Fruit fly (Drosophila melanogaster) whole organism, embryonic: ENCODE measurements around the gene glu.

Experiments
- Bteb2 ChIP-seq: fragments of 200-800 bp; sonication (Bioruptor generic); optimal IDR thresholded peaks from 2 replicates; lab custom pipeline; 2016; ENCODE audit warnings: missing biosample characterization, missing genetic modification characterization
- CG10979 ChIP-seq: fragments of 200-800 bp; sonication (Bioruptor generic); optimal IDR thresholded peaks from 2 replicates; lab custom pipeline; 2018; ENCODE audit warnings: missing biosample characterization, mild to moderate bottlenecking, missing genetic modification characterization, moderate library complexity
- CG11085 ChIP-seq: fragments of 200-800 bp; sonication (Bioruptor generic); IDR thresholded peaks from 2 replicates; pipeline ENCODE4 v1.3.6; 2022; ENCODE audit warnings: missing biosample characterization, missing genetic modification characterization
- CG12299 ChIP-seq: fragments of 200-800 bp; sonication (Bioruptor generic); optimal IDR thresholded peaks from 2 replicates; lab custom pipeline; 2018; ENCODE audit warnings: missing biosample characterization, mild to moderate bottlenecking, missing genetic modification characterization
- CG12744 ChIP-seq: fragments of 200-800 bp; sonication (Bioruptor generic); optimal IDR thresholded peaks from 2 replicates; lab custom pipeline; 2016; ENCODE audit warnings: missing biosample characterization, missing genetic modification characterization
- CG13287 ChIP-seq: fragments of 200-800 bp; sonication (Bioruptor generic); IDR thresholded peaks from 2 replicates; pipeline ENCODE4 v1.3.6; 2022; ENCODE audit warnings: missing biosample characterization, missing genetic modification characterization; ENCODE audit not compliant: partially characterized antibody
- CG1792 ChIP-seq: fragments of 200-800 bp; sonication (Bioruptor generic); optimal IDR thresholded peaks from 2 replicates; lab custom pipeline; 2016; ENCODE audit warnings: missing biosample characterization, missing genetic modification characterization
- CG2120 ChIP-seq: fragments of 200-800 bp; sonication (Bioruptor generic); optimal IDR thresholded peaks from 3 replicates; lab custom pipeline; 2016; ENCODE audit warnings: missing biosample characterization, missing genetic modification characterization
- CG2889 ChIP-seq: fragments of 200-800 bp; sonication (Bioruptor generic); IDR thresholded peaks from 3 replicates; pipeline ENCODE4 v1.3.6; 2022; ENCODE audit warnings: missing biosample characterization, missing genetic modification characterization
- CG30403 ChIP-seq: fragments of 200-800 bp; sonication (Bioruptor generic); optimal IDR thresholded peaks from 3 replicates; lab custom pipeline; 2016; ENCODE audit warnings: missing biosample characterization, missing genetic modification characterization
- CG3281 ChIP-seq: fragments of 200-800 bp; sonication (Bioruptor generic); optimal IDR thresholded peaks from 3 replicates; lab custom pipeline; 2017; ENCODE audit warnings: missing biosample characterization, mild to moderate bottlenecking, missing genetic modification characterization
- CG33213 ChIP-seq: fragments of 200-800 bp; sonication (Bioruptor generic); optimal IDR thresholded peaks from 3 replicates; lab custom pipeline; 2016; ENCODE audit warnings: missing biosample characterization, missing genetic modification characterization
- CG7963 ChIP-seq: fragments of 200-800 bp; sonication (Bioruptor generic); IDR thresholded peaks from 3 replicates; pipeline ENCODE4 v1.3.6; 2022; ENCODE audit warnings: missing biosample characterization, missing genetic modification characterization; ENCODE audit not compliant: partially characterized antibody
- CkIIα-i1 ChIP-seq: fragments of 200-800 bp; sonication (Bioruptor generic); IDR thresholded peaks from 2 replicates; pipeline ENCODE4 v1.3.6; 2022; ENCODE audit warnings: missing biosample characterization, missing genetic modification characterization
- Deaf1 ChIP-seq: fragments of 200-800 bp; optimal IDR thresholded peaks from 3 replicates; lab custom pipeline; 2019; ENCODE audit warnings: missing biosample characterization, mild to moderate bottlenecking, missing genetic modification characterization, moderate library complexity
- Dip2 ChIP-seq: fragments of 200-800 bp; sonication (Bioruptor generic); IDR thresholded peaks from 2 replicates; pipeline ENCODE4 v1.3.6; 2022; ENCODE audit warnings: missing biosample characterization, missing genetic modification characterization
- Ets65A ChIP-seq: fragments of 200-800 bp; sonication (Bioruptor generic); peaks from one replicate; lab custom pipeline; 2016; ENCODE audit warnings: missing biosample characterization, missing genetic modification characterization
- HmgD ChIP-seq: fragments of 200-800 bp; sonication (Bioruptor generic); optimal IDR thresholded peaks from 3 replicates; lab custom pipeline; 2016; ENCODE audit warnings: missing biosample characterization, missing genetic modification characterization
- Jarid2 ChIP-seq: fragments of 200-800 bp; sonication (Bioruptor generic); optimal IDR thresholded peaks from 3 replicates; lab custom pipeline; 2017; ENCODE audit warnings: mild to moderate bottlenecking, missing biosample characterization, missing genetic modification reagents, missing genetic modification characterization
- Lhr ChIP-seq: fragments of 200-800 bp; sonication (Bioruptor generic); optimal IDR thresholded peaks from 3 replicates; lab custom pipeline; 2017; ENCODE audit warnings: mild to moderate bottlenecking, missing biosample characterization, missing genetic modification reagents, missing genetic modification characterization
- Mes4 ChIP-seq: fragments of 200-800 bp; sonication (Bioruptor generic); optimal IDR thresholded peaks from 2 replicates; lab custom pipeline; 2016; ENCODE audit warnings: missing biosample characterization, missing genetic modification characterization
- Neu2 ChIP-seq: fragments of 200-800 bp; sonication (Bioruptor generic); optimal IDR thresholded peaks from 3 replicates; lab custom pipeline; 2016; ENCODE audit warnings: missing biosample characterization, missing genetic modification characterization, borderline replicate concordance
- Poxn ChIP-seq: fragments of 200-800 bp; sonication (Bioruptor generic); IDR thresholded peaks from 2 replicates; pipeline ENCODE4 v1.3.6; 2022; ENCODE audit warnings: missing biosample characterization, missing genetic modification characterization
- Ptx1 ChIP-seq: fragments of 200-800 bp; sonication (Bioruptor generic); IDR thresholded peaks from 2 replicates; pipeline ENCODE4 v1.3.6; 2022; ENCODE audit warnings: missing biosample characterization, missing genetic modification characterization
- Sox100B ChIP-seq: fragments of 200-800 bp; sonication (Bioruptor generic); optimal IDR thresholded peaks from 3 replicates; lab custom pipeline; 2018; ENCODE audit warnings: missing biosample characterization, mild to moderate bottlenecking, missing genetic modification characterization
- Sry-δ ChIP-seq: fragments of 200-800 bp; sonication (Bioruptor generic); optimal IDR thresholded peaks from 2 replicates; lab custom pipeline; 2016; ENCODE audit warnings: missing biosample characterization, missing genetic modification characterization
- Vsx1 ChIP-seq: fragments of 200-800 bp; sonication (Bioruptor generic); optimal IDR thresholded peaks from 2 replicates; lab custom pipeline; 2017; ENCODE audit warnings: missing biosample characterization, mild to moderate bottlenecking, missing genetic modification characterization, missing genetic modification reagents
- ab ChIP-seq: fragments of 200-800 bp; sonication (Bioruptor generic); optimal IDR thresholded peaks from 2 replicates; lab custom pipeline; 2016; ENCODE audit warnings: missing biosample characterization, missing genetic modification characterization
- amos ChIP-seq: fragments of 200-800 bp; sonication (Bioruptor generic); IDR thresholded peaks from 2 replicates; pipeline ENCODE4 v1.3.6; 2022; ENCODE audit warnings: missing biosample characterization, missing genetic modification characterization; ENCODE audit not compliant: partially characterized antibody
- ash1 ChIP-seq: fragments of 200-800 bp; sonication (Bioruptor generic); optimal IDR thresholded peaks from 2 replicates; lab custom pipeline; 2018; ENCODE audit warnings: missing biosample characterization, mild to moderate bottlenecking, missing genetic modification characterization
- ci ChIP-seq: fragments of 200-800 bp; sonication (Bioruptor generic); IDR thresholded peaks from 3 replicates; pipeline ENCODE4 v1.3.6; 2022; ENCODE audit warnings: missing biosample characterization, missing genetic modification characterization
- fd96Cb ChIP-seq: fragments of 200-800 bp; sonication (Bioruptor generic); optimal IDR thresholded peaks from 2 replicates; lab custom pipeline; 2018; ENCODE audit warnings: missing biosample characterization, mild to moderate bottlenecking, missing genetic modification characterization, moderate library complexity
- fru ChIP-seq: fragments of >200 bp; optimal IDR thresholded peaks from 2 replicates; lab custom pipeline; 2017
- fu2 ChIP-seq: fragments of 200-800 bp; sonication (Bioruptor generic); optimal IDR thresholded peaks from 2 replicates; lab custom pipeline; 2016; ENCODE audit warnings: missing biosample characterization, missing genetic modification characterization
- gem ChIP-seq: fragments of 200-800 bp; sonication (Bioruptor generic); optimal IDR thresholded peaks from 2 replicates; lab custom pipeline; 2019; ENCODE audit warnings: missing biosample characterization, mild to moderate bottlenecking, missing genetic modification characterization, moderate library complexity
- grau ChIP-seq: fragments of 200-800 bp; optimal IDR thresholded peaks from 3 replicates; lab custom pipeline; 2019; ENCODE audit warnings: missing biosample characterization, mild to moderate bottlenecking, missing genetic modification characterization, moderate library complexity
- h ChIP-seq: fragments of >200 bp; optimal IDR thresholded peaks from 2 replicates; lab custom pipeline; 2017
- lilli ChIP-seq: fragments of 200-800 bp; sonication (Bioruptor generic); optimal IDR thresholded peaks from 3 replicates; lab custom pipeline; 2016; ENCODE audit warnings: missing biosample characterization, missing genetic modification characterization
- nmo ChIP-seq: fragments of 200-800 bp; sonication (Bioruptor generic); optimal IDR thresholded peaks from 2 replicates; lab custom pipeline; 2018; ENCODE audit warnings: missing biosample characterization, mild to moderate bottlenecking, missing genetic modification characterization, moderate library complexity
- odd ChIP-seq: fragments of 200-800 bp; sonication (Bioruptor generic); optimal IDR thresholded peaks from 2 replicates; lab custom pipeline; 2017; ENCODE audit warnings: missing biosample characterization, mild to moderate bottlenecking, missing genetic modification characterization
- pan ChIP-seq, 4 experiments: fragments of >200 bp in 3 of 4; fragments of 200-800 bp in 1 of 4; sonication (Bioruptor generic) in 1 of 4; optimal IDR thresholded peaks in 3 of 4; IDR thresholded peaks in 1 of 4; 2 replicates each; pipeline versions ENCODE4 v1.3.6 to Lab custom; 2017 to 2022; ENCODE audit warnings: missing biosample characterization in 2 of 4, missing genetic modification characterization in 2 of 4, mixed read lengths in 1 of 4
- peb ChIP-seq: fragments of 200-800 bp; sonication (Bioruptor generic); IDR thresholded peaks from 2 replicates; pipeline ENCODE4 v1.3.6; 2022; ENCODE audit warnings: missing biosample characterization, missing genetic modification characterization
- pfk ChIP-seq: fragments of 200-800 bp; sonication (Bioruptor generic); optimal IDR thresholded peaks from 2 replicates; lab custom pipeline; 2018; ENCODE audit warnings: missing biosample characterization, mild to moderate bottlenecking, missing genetic modification characterization, moderate library complexity
- psq ChIP-seq: fragments of 200-800 bp; sonication (Bioruptor generic); optimal IDR thresholded peaks from 2 replicates; lab custom pipeline; 2017; ENCODE audit warnings: missing biosample characterization, missing genetic modification characterization
- rib ChIP-seq: fragments of 200-800 bp; sonication (Bioruptor generic); IDR thresholded peaks from 2 replicates; pipeline ENCODE4 v1.3.6; 2022; ENCODE audit warnings: missing biosample characterization, missing genetic modification characterization
- sd ChIP-seq: fragments of 200-800 bp; sonication (Bioruptor generic); optimal IDR thresholded peaks from 3 replicates; lab custom pipeline; 2018; ENCODE audit warnings: missing biosample characterization, mild to moderate bottlenecking, missing genetic modification characterization, moderate library complexity
- seq ChIP-seq: fragments of 200-800 bp; sonication (Bioruptor generic); IDR thresholded peaks from 2 replicates; pipeline ENCODE4 v1.3.6; 2022; ENCODE audit warnings: missing biosample characterization, missing genetic modification characterization
- sim ChIP-seq: fragments of 200-800 bp; sonication (Bioruptor generic); IDR thresholded peaks from 2 replicates; pipeline ENCODE4 v1.3.6; 2022; ENCODE audit warnings: missing biosample characterization, missing genetic modification characterization
- sna ChIP-seq: fragments of 200-800 bp; sonication (Bioruptor generic); IDR thresholded peaks from 2 replicates; pipeline ENCODE4 v1.3.6; 2022; ENCODE audit warnings: missing biosample characterization, missing genetic modification characterization; ENCODE audit not compliant: partially characterized antibody
- sqz ChIP-seq: fragments of 200-800 bp; sonication (Bioruptor generic); optimal IDR thresholded peaks from 3 replicates; lab custom pipeline; 2018; ENCODE audit warnings: missing biosample characterization, mild to moderate bottlenecking, missing genetic modification characterization
- tap ChIP-seq: fragments of 200-800 bp; optimal IDR thresholded peaks from 3 replicates; lab custom pipeline; 2019; ENCODE audit warnings: missing biosample characterization, mild to moderate bottlenecking, missing genetic modification characterization, moderate library complexity

The glu gene

dm6 chr2L:16738206-16738900 lies at the start of gene glu, which contains the start of gene ChLD3 (continued):
- TF ChIP-seq sqz (GFP tag; lab: Kevin White, UChicago) (no peak), CG12744 (no peak), Mes4 (GFP tag; lab: Kevin White, UChicago) (no peak), Sry-δ (GFP tag; lab: Kevin White, UChicago) (no peak), sim (GFP tag; lab: Robert Waterston, UW) (no peak), psq (GFP tag; lab: Kevin White, UChicago) (no peak), Sox100B (GFP tag; lab: Kevin White, UChicago) (no peak), CG30403 (GFP tag; lab: Kevin White, UChicago) (no peak), Ets65A (GFP tag; lab: Kevin White, UChicago) (no peak), Vsx1 (GFP tag; lab: Kevin White, UChicago) (no peak), CG33213 (GFP tag; lab: Kevin White, UChicago) (peak; percentile 15), ash1 (no peak), HmgD (GFP tag; lab: Kevin White, UChicago) (no peak), ci (GFP tag; lab: Robert Waterston, UW) (peak; percentile 10; the same call in 1 of the 3 replicates), pfk (GFP tag; lab: Kevin White, UChicago) (no peak), fu2 (GFP tag; lab: Kevin White, UChicago) (no peak), CG12299 (tag; lab: Kevin White, UChicago) (no peak), Dip2 (no peak), rib (GFP tag; lab: Robert Waterston, UW) (no peak), ab (GFP tag; lab: Kevin White, UChicago) (no peak), Ptx1 (GFP tag; lab: Robert Waterston, UW) (no peak), tap (tag; lab: Kevin White, UChicago) (no peak), CG2120 (GFP tag; lab: Kevin White, UChicago) (no peak), grau (tag; lab: Kevin White, UChicago) (no peak), lilli (GFP tag; lab: Kevin White, UChicago) (no peak), Deaf1 (no peak), sna (no peak), CG2889 (GFP tag; lab: Robert Waterston, UW) (no peak), fru (no peak), peb (GFP tag; lab: Robert Waterston, UW) (no peak), gem (tag; lab: Kevin White, UChicago) (no peak), h (lab: Kevin White, UChicago) (no peak), Poxn (GFP tag; lab: Robert Waterston, UW) (no peak), Jarid2 (no peak), Bteb2 (GFP tag; lab: Kevin White, UChicago) (no peak), seq (no peak), nmo (GFP tag; lab: Kevin White, UChicago) (no peak), CG1792 (GFP tag; lab: Kevin White, UChicago) (no peak), CG10979 (no peak), Lhr (GFP tag; lab: Kevin White, UChicago) (peak; percentile 72), CG13287 (no peak; the same call in 1 of the 2 replicates), CG7963 (GFP tag; lab: Robert Waterston, UW) (0 out of 3 replicates have a peak, but pooled peaks have one; percentile 35), odd (GFP tag; lab: Kevin White, UChicago) (no peak), amos (GFP tag; lab: Robert Waterston, UW) (no peak), fd96Cb (tag; lab: Kevin White, UChicago) (no peak), sd (tag; lab: Kevin White, UChicago) (no peak), CG11085 (GFP tag; lab: Robert Waterston, UW) (no peak), Neu2 (no peak), pan (optimal IDR thresholded peaks at IDR 0.05; lab: Kevin White, UChicago) (no peak), pan (GFP tag; optimal IDR thresholded peaks at IDR 0.05 in 1 of 2, IDR thresholded peaks at IDR 0.05 in 1 of 2) (no peak), CkIIα-i1 (GFP tag; lab: Robert Waterston, UW) (no peak), CG3281 (no peak)
